Worm (Caenorhabditis elegans): ENCODE data around the gene ZK971.1.

ZK971.1 gene

DNA sequence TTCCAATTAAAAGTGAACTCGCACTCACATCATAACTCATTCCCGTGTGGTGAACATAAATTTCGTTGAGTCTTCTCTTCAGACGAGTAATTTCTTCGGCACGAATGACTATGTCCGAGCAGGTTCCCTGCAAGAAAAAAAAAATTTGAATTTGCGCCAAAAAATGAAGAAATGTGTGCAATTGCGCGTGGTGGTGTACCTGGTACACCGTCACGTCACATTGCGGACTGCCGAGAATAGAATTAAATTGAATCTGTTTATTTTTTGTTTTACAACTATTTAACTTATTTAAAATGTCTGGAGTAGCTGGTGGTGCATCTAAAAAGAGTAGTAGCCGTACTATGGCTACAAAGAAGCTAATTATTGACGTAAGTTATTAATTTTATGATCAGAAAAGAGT, 21.5 kb upstream of the ZK971.1 start, which contains the start of gene mdt-22 (continued):
- TF ChIP-seq nhr-71 (tag; optimal IDR thresholded peaks at IDR 0.05) (peak; percentile 83), hlh-4 (tag; optimal IDR thresholded peaks at IDR 0.05) (no peak), nhr-84 (tag; optimal IDR thresholded peaks at IDR 0.05) (no peak), F16B12.6 (tag; optimal IDR thresholded peaks at IDR 0.05) (peak; percentile 99), lsy-2 (tag; optimal IDR thresholded peaks at IDR 0.05) (peak; percentile 82 to 86), skn-1 (tag; optimal IDR thresholded peaks at IDR 0.05) (peak; percentile 72), lin-15B (tag; optimal IDR thresholded peaks at IDR 0.05) (peak; percentile 85), efl-3 (GFP tag; optimal IDR thresholded peaks at IDR 0.05) (peak; percentile 21), tbx-2 (tag; optimal IDR thresholded peaks at IDR 0.05) (peak; percentile 80), jun-1 (tag; optimal IDR thresholded peaks at IDR 0.05) (peak; percentile 55), efl-1 (optimal IDR thresholded peaks at IDR 0.05) (peak; percentile 87 to 97), efl-1 (GFP tag; optimal IDR thresholded peaks at IDR 0.05 in 1 of 2) (peak; percentile 97 to 99), ceh-90 (tag; optimal IDR thresholded peaks at IDR 0.05) (peak; percentile 28), nhr-237 (tag; optimal IDR thresholded peaks at IDR 0.05) (no peak), tlp-1 (tag; optimal IDR thresholded peaks at IDR 0.05) (no peak), fos-1 (tag; optimal IDR thresholded peaks at IDR 0.05) (no peak), ceh-88 (GFP tag; IDR thresholded peaks at IDR 0.05) (no peak), snpc-4 (tag; optimal IDR thresholded peaks at IDR 0.05) (peak; percentile 45), nhr-76 (tag; optimal IDR thresholded peaks at IDR 0.05) (no peak), lin-14 (GFP tag; optimal IDR thresholded peaks at IDR 0.05) (peak; percentile 71), sup-37 (GFP tag; optimal IDR thresholded peaks at IDR 0.05) (no peak), C04F5.9 (tag; optimal IDR thresholded peaks at IDR 0.05) (peak; percentile 52), lir-3 (tag; optimal IDR thresholded peaks at IDR 0.05; ENCODE audit: poor library complexity) (peak; percentile 73), pax-3 (tag; optimal IDR thresholded peaks at IDR 0.05) (peak; percentile 74), egl-13 (tag; optimal IDR thresholded peaks at IDR 0.05) (peak; percentile 66), ztf-11 (tag; optimal IDR thresholded peaks at IDR 0.05) (peak in 1 of 2 experiments; percentile 71), C16A3.4 (tag; optimal IDR thresholded peaks at IDR 0.05) (peak; percentile 83), hpl-2 (GFP tag; optimal IDR thresholded peaks at IDR 0.05) (no peak), mab-9 (GFP tag; IDR thresholded peaks at IDR 0.05) (peak; percentile 72), ztf-4 (tag; optimal IDR thresholded peaks at IDR 0.05) (no peak), grh-1 (GFP tag; IDR thresholded peaks at IDR 0.05) (peak; percentile 41; the same call in 1 of the 2 replicates), sptf-1 (tag; optimal IDR thresholded peaks at IDR 0.05) (no peak), sox-4 (tag; optimal IDR thresholded peaks at IDR 0.05) (peak; percentile 55)

DNA sequence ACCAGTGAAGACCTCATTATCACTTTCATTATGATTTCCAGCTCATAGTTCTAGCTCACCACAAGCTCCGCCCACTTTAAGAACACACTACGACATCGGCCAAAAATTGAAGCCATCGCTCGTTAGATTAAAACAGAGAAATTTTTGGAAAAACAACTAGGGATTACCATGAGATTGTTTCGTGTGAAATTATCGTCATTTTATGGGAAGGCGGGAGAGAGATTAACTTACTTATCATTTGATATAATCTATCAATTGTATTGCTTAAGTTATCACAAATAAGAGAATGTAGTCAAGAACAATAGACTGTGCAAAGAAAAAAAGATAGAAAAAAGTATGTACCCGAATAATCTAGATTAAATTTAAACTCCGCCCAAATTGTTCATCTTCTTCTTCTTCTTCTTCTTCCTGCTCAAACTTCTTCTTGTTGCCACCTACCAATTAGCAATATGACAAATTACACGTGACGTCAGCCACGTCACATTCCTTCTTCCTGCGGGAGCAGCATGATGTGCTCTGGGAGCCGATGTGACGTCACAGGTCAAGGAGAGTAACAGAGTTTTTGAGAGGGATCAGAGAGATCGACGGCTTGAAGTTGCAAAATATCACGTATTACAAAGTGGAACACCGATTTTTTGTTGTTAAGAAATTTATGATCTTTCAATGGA, 20.8 kb upstream of the ZK971.1 start, which contains the start of gene nep-26:
Gene nep-26, minus strand, starts transcription at position 51 of the 668 bp plus-strand sequence.
- TF ChIP-seq lsy-2 (tag; optimal IDR thresholded peaks at IDR 0.05), result peak; percentile 21 to 40
- peak; percentile 51 for TF ChIP-seq snu-23 (GFP tag; optimal IDR thresholded peaks at IDR 0.05)
- TF ChIP-seq tbx-2 (tag; optimal IDR thresholded peaks at IDR 0.05), result peak; percentile 41
- TF ChIP-seq mef-2 (tag; optimal IDR thresholded peaks at IDR 0.05), result no peak
- peak; percentile 37 for TF ChIP-seq swsn-7 (tag; optimal IDR thresholded peaks at IDR 0.05)
- TF ChIP-seq efl-1 (optimal IDR thresholded peaks at IDR 0.05), result peak in 1 of 2 experiments; percentile 39
- no peak for TF ChIP-seq efl-1 (GFP tag; optimal IDR thresholded peaks at IDR 0.05 in 1 of 2)
- TF ChIP-seq lir-3 (tag; optimal IDR thresholded peaks at IDR 0.05; ENCODE audit: poor library complexity), result peak; percentile 41
- peak in 1 of 3 experiments; percentile 11 for TF ChIP-seq dpl-1 (GFP tag; optimal IDR thresholded peaks at IDR 0.05)
- TF ChIP-seq jun-1 (tag; optimal IDR thresholded peaks at IDR 0.05), result no peak
- TF ChIP-seq nhr-237 (tag; optimal IDR thresholded peaks at IDR 0.05), result no peak
- peak; percentile 80 for TF ChIP-seq lin-39 (tag; optimal IDR thresholded peaks at IDR 0.05)
- TF ChIP-seq nhr-47 (tag; optimal IDR thresholded peaks at IDR 0.05), result peak; percentile 30
- peak; percentile 71 for TF ChIP-seq dsc-1 (tag; optimal IDR thresholded peaks at IDR 0.05)
- TF ChIP-seq sup-37 (GFP tag; optimal IDR thresholded peaks at IDR 0.05), result no peak
- no peak for TF ChIP-seq vab-15 (tag; optimal IDR thresholded peaks at IDR 0.05)
- peak; percentile 24 for TF ChIP-seq lin-13 (GFP tag; optimal IDR thresholded peaks at IDR 0.05)
- TF ChIP-seq nhr-71 (tag; optimal IDR thresholded peaks at IDR 0.05), result peak; percentile 90
- TF ChIP-seq lin-35 (GFP tag; optimal IDR thresholded peaks at IDR 0.05), result peak in 1 of 2 experiments; percentile 9
- no peak for TF ChIP-seq nhr-85 (tag)
- TF ChIP-seq nhr-20 (tag; optimal IDR thresholded peaks at IDR 0.05), result peak; percentile 66
- TF ChIP-seq unc-130 (tag; optimal IDR thresholded peaks at IDR 0.05), result peak; percentile 64
- peak; percentile 78 for TF ChIP-seq nhr-19 (GFP tag; conservative IDR thresholded peaks at IDR 0.05)
- TF ChIP-seq ztf-4 (tag; optimal IDR thresholded peaks at IDR 0.05), result peak; percentile 77
- no peak for TF ChIP-seq Y116A8C.19 (tag; optimal IDR thresholded peaks at IDR 0.05; ENCODE audit: borderline replicate concordance)
- peak; percentile 85 for TF ChIP-seq rnt-1 (tag; optimal IDR thresholded peaks at IDR 0.05)
- peak; percentile 52 for TF ChIP-seq xbp-1 (tag; optimal IDR thresholded peaks at IDR 0.05)
- TF ChIP-seq nhr-11 (tag; optimal IDR thresholded peaks at IDR 0.05), result peak; percentile 6
